Fruit fly (Drosophila melanogaster) whole organism, embryonic: Measurements from ENCODE around the gene CG44303.
A peak's percentile ranks its signal among the peaks of the same experiment; 100 is the strongest.

Experiments used
- ATbp ChIP-seq: fragments of 200-800 bp; sonication (Bioruptor generic); optimal IDR thresholded peaks from 2 replicates; lab custom pipeline; 2017; ENCODE audit warnings: missing biosample characterization, mild to moderate bottlenecking, missing genetic modification characterization, missing genetic modification reagents
- Abd-B ChIP-seq: fragments of 200-800 bp; sonication (Bioruptor generic); optimal IDR thresholded peaks from 2 replicates; lab custom pipeline; 2018; ENCODE audit warnings: missing biosample characterization, mild to moderate bottlenecking, missing genetic modification characterization, moderate library complexity
- Aef1 ChIP-seq: fragments of 200-800 bp; sonication (Bioruptor generic); IDR thresholded peaks from 3 replicates; pipeline ENCODE4 v1.3.6; 2022; ENCODE audit warnings: missing biosample characterization, missing genetic modification characterization
- BtbVII ChIP-seq: fragments of 200-800 bp; sonication (Bioruptor generic); optimal IDR thresholded peaks from 3 replicates; lab custom pipeline; 2017; ENCODE audit warnings: missing biosample characterization, mild to moderate bottlenecking, missing genetic modification characterization
- CG10267 ChIP-seq: fragments of 200-800 bp; sonication (Bioruptor generic); optimal IDR thresholded peaks from 2 replicates; lab custom pipeline; 2018; ENCODE audit warnings: missing biosample characterization, mild to moderate bottlenecking, missing genetic modification characterization, moderate library complexity
- CG10979 ChIP-seq: fragments of 200-800 bp; sonication (Bioruptor generic); optimal IDR thresholded peaks from 2 replicates; lab custom pipeline; 2018; ENCODE audit warnings: missing biosample characterization, mild to moderate bottlenecking, missing genetic modification characterization, moderate library complexity
- CG12104 ChIP-seq: fragments of 200-800 bp; sonication (Bioruptor generic); optimal IDR thresholded peaks from 3 replicates; lab custom pipeline; 2016; ENCODE audit warnings: missing biosample characterization, missing genetic modification characterization
- CG12942 ChIP-seq: fragments of 200-800 bp; sonication (Bioruptor generic); optimal IDR thresholded peaks from 3 replicates; lab custom pipeline; 2016; ENCODE audit warnings: missing biosample characterization, missing genetic modification characterization
- CG14441 ChIP-seq: fragments of 200-800 bp; sonication (Bioruptor generic); IDR thresholded peaks from 2 replicates; pipeline ENCODE4 v1.3.6; 2022; ENCODE audit warnings: missing biosample characterization, missing genetic modification characterization
- CG15514 ChIP-seq: fragments of 200-800 bp; sonication (Bioruptor generic); optimal IDR thresholded peaks from 3 replicates; lab custom pipeline; 2017; ENCODE audit warnings: missing biosample characterization, missing genetic modification characterization, mild to moderate bottlenecking, moderate library complexity, missing genetic modification reagents
- CG16863 ChIP-seq: fragments of 200-800 bp; sonication (Bioruptor generic); optimal IDR thresholded peaks from 3 replicates; lab custom pipeline; 2016; ENCODE audit warnings: missing biosample characterization, missing genetic modification characterization
- CG2875 ChIP-seq: fragments of 200-800 bp; sonication (Bioruptor generic); optimal IDR thresholded peaks from 2 replicates; lab custom pipeline; 2017; ENCODE audit warnings: missing biosample characterization, mild to moderate bottlenecking, missing genetic modification characterization, missing genetic modification reagents
- CG31441 ChIP-seq: fragments of 200-800 bp; sonication (Bioruptor generic); IDR thresholded peaks from 2 replicates; pipeline ENCODE4 v1.3.6; 2022; ENCODE audit warnings: missing biosample characterization, missing genetic modification characterization
- CG34422 ChIP-seq: fragments of 200-800 bp; sonication (Bioruptor generic); IDR thresholded peaks from 3 replicates; pipeline ENCODE4 v1.3.6; 2022; ENCODE audit warnings: missing biosample characterization, missing genetic modification characterization
- CG7839 ChIP-seq: fragments of 200-800 bp; sonication (Bioruptor generic); optimal IDR thresholded peaks from 3 replicates; lab custom pipeline; 2018; ENCODE audit warnings: missing biosample characterization, mild to moderate bottlenecking, missing genetic modification characterization, moderate library complexity
- CG9932 ChIP-seq: fragments of 200-800 bp; sonication (Bioruptor generic); IDR thresholded peaks from 2 replicates; pipeline ENCODE4 v1.3.6; 2022; ENCODE audit warnings: missing biosample characterization, missing genetic modification characterization
- Dek ChIP-seq: fragments of 200-800 bp; sonication (Bioruptor generic); optimal IDR thresholded peaks from 3 replicates; lab custom pipeline; 2019; ENCODE audit warnings: missing biosample characterization, mild to moderate bottlenecking, missing genetic modification characterization, moderate library complexity
- Drgx ChIP-seq: fragments of 200-800 bp; sonication (Bioruptor generic); IDR thresholded peaks from 2 replicates; pipeline ENCODE4 v1.3.6; 2022; ENCODE audit warnings: missing biosample characterization, missing genetic modification characterization
- HLH3B ChIP-seq: fragments of 200-800 bp; sonication (Bioruptor generic); IDR thresholded peaks from 2 replicates; pipeline ENCODE4 v1.3.6; 2022; ENCODE audit warnings: missing biosample characterization, missing genetic modification characterization
- Hr51 ChIP-seq, 2 experiments: fragments of 200-800 bp; sonication (Bioruptor generic); optimal IDR thresholded peaks; 2 replicates in 1 of 2; 3 replicates in 1 of 2; lab custom pipeline; 2016 to 2018; ENCODE audit warnings: missing biosample characterization in 2 of 2, missing genetic modification characterization in 2 of 2, mild to moderate bottlenecking in 1 of 2, moderate library complexity in 1 of 2
- Med ChIP-seq: fragments of 200-800 bp; sonication (Bioruptor generic); peaks from one replicate; lab custom pipeline; 2016; ENCODE audit warnings: missing biosample characterization, missing genetic modification characterization, mild to moderate bottlenecking, inconsistent platforms, moderate library complexity
- Meics ChIP-seq: fragments of 200-800 bp; sonication (Bioruptor generic); optimal IDR thresholded peaks from 2 replicates; lab custom pipeline; 2017; ENCODE audit warnings: missing biosample characterization, mild to moderate bottlenecking, missing genetic modification characterization
- NfI ChIP-seq: fragments of 200-800 bp; sonication (Bioruptor generic); optimal IDR thresholded peaks from 3 replicates; lab custom pipeline; 2018; ENCODE audit warnings: missing biosample characterization, mild to moderate bottlenecking, missing genetic modification characterization, moderate library complexity
- PHDP ChIP-seq: fragments of 200-800 bp; sonication (Bioruptor generic); optimal IDR thresholded peaks from 3 replicates; lab custom pipeline; 2018; ENCODE audit warnings: missing biosample characterization, mild to moderate bottlenecking, missing genetic modification characterization, moderate library complexity
- Rx ChIP-seq: fragments of 200-800 bp; sonication (Bioruptor generic); IDR thresholded peaks from 2 replicates; pipeline ENCODE4 v1.3.6; 2022; ENCODE audit warnings: missing biosample characterization, missing genetic modification characterization
- Sox102F ChIP-seq: fragments of 200-800 bp; sonication (Bioruptor generic); optimal IDR thresholded peaks from 2 replicates; lab custom pipeline; 2018; ENCODE audit warnings: missing biosample characterization, mild to moderate bottlenecking, missing genetic modification characterization, moderate library complexity
- bsh ChIP-seq, 2 experiments: fragments of 200-800 bp; sonication (Bioruptor generic); optimal IDR thresholded peaks; 2 replicates each; lab custom pipeline; 2017 to 2018; ENCODE audit warnings: mild to moderate bottlenecking in 2 of 2, missing biosample characterization in 2 of 2, missing genetic modification characterization in 2 of 2, moderate library complexity in 1 of 2
- cad ChIP-seq: fragments of >200 bp; optimal IDR thresholded peaks from 2 replicates; lab custom pipeline; 2017; ENCODE audit warnings: missing biosample characterization, missing genetic modification characterization
- ci ChIP-seq: fragments of 200-800 bp; sonication (Bioruptor generic); IDR thresholded peaks from 3 replicates; pipeline ENCODE4 v1.3.6; 2022; ENCODE audit warnings: missing biosample characterization, missing genetic modification characterization
- crc ChIP-seq: fragments of 200-800 bp; sonication (Bioruptor generic); optimal IDR thresholded peaks from 2 replicates; lab custom pipeline; 2016; ENCODE audit warnings: missing biosample characterization, missing genetic modification characterization
- crp ChIP-seq, 2 experiments: fragments of 200-800 bp; sonication (Bioruptor generic); optimal IDR thresholded peaks; 2 replicates in 1 of 2; 3 replicates in 1 of 2; lab custom pipeline; 2017; ENCODE audit warnings: missing biosample characterization in 2 of 2, missing genetic modification characterization in 2 of 2, mild to moderate bottlenecking in 1 of 2, moderate library complexity in 1 of 2
- dmrt99B ChIP-seq: fragments of 200-800 bp; sonication (Bioruptor generic); optimal IDR thresholded peaks from 2 replicates; lab custom pipeline; 2018; ENCODE audit warnings: missing biosample characterization, mild to moderate bottlenecking, missing genetic modification characterization, moderate library complexity
- exex ChIP-seq: fragments of 200-800 bp; sonication (Bioruptor generic); optimal IDR thresholded peaks from 4 replicates; lab custom pipeline; 2018; ENCODE audit warnings: missing biosample characterization, mild to moderate bottlenecking, missing genetic modification characterization, moderate library complexity
- gem ChIP-seq: fragments of 200-800 bp; sonication (Bioruptor generic); optimal IDR thresholded peaks from 2 replicates; lab custom pipeline; 2019; ENCODE audit warnings: missing biosample characterization, mild to moderate bottlenecking, missing genetic modification characterization, moderate library complexity
- hkb ChIP-seq, 2 experiments: fragments of 200-800 bp in 1 of 2; fragments of >200 bp in 1 of 2; sonication (Bioruptor generic) in 1 of 2; IDR thresholded peaks in 1 of 2; optimal IDR thresholded peaks in 1 of 2; 2 replicates each; pipeline versions ENCODE4 v1.3.6 to Lab custom; 2017 to 2022; ENCODE audit warnings: missing biosample characterization in 1 of 2, missing genetic modification characterization in 1 of 2
- kni ChIP-seq: fragments of 200-800 bp; sonication (Bioruptor generic); optimal IDR thresholded peaks from 3 replicates; lab custom pipeline; 2017; ENCODE audit warnings: mild to moderate bottlenecking, missing biosample characterization, missing genetic modification reagents, missing genetic modification characterization
- lmd ChIP-seq: fragments of 200-800 bp; sonication (Bioruptor generic); IDR thresholded peaks from 2 replicates; pipeline ENCODE4 v1.3.6; 2022; ENCODE audit warnings: missing biosample characterization, missing genetic modification characterization
- pan ChIP-seq, 4 experiments: fragments of >200 bp in 3 of 4; fragments of 200-800 bp in 1 of 4; sonication (Bioruptor generic) in 1 of 4; optimal IDR thresholded peaks in 3 of 4; IDR thresholded peaks in 1 of 4; 2 replicates each; pipeline versions ENCODE4 v1.3.6 to Lab custom; 2017 to 2022; ENCODE audit warnings: missing biosample characterization in 2 of 4, missing genetic modification characterization in 2 of 4, mixed read lengths in 1 of 4
- phol ChIP-seq: fragments of 200-800 bp; sonication (Bioruptor generic); optimal IDR thresholded peaks from 3 replicates; lab custom pipeline; 2018; ENCODE audit warnings: missing biosample characterization, mild to moderate bottlenecking, missing genetic modification characterization, moderate library complexity
- row ChIP-seq: fragments of 200-800 bp; sonication (Bioruptor generic); IDR thresholded peaks from 3 replicates; pipeline ENCODE4 v1.3.6; 2022; ENCODE audit warnings: missing biosample characterization, missing genetic modification characterization
- sim ChIP-seq: fragments of 200-800 bp; sonication (Bioruptor generic); IDR thresholded peaks from 2 replicates; pipeline ENCODE4 v1.3.6; 2022; ENCODE audit warnings: missing biosample characterization, missing genetic modification characterization
- sqz ChIP-seq: fragments of 200-800 bp; sonication (Bioruptor generic); optimal IDR thresholded peaks from 3 replicates; lab custom pipeline; 2018; ENCODE audit warnings: missing biosample characterization, mild to moderate bottlenecking, missing genetic modification characterization
- stwl ChIP-seq: fragments of 200-800 bp; sonication (Bioruptor generic); optimal IDR thresholded peaks from 3 replicates; lab custom pipeline; 2018; ENCODE audit warnings: missing biosample characterization, mild to moderate bottlenecking, missing genetic modification characterization, moderate library complexity
- unpg ChIP-seq: fragments of 200-800 bp; sonication (Bioruptor generic); optimal IDR thresholded peaks from 3 replicates; lab custom pipeline; 2018; ENCODE audit warnings: missing biosample characterization, mild to moderate bottlenecking, missing genetic modification characterization, moderate library complexity
- vvl ChIP-seq: fragments of 200-800 bp; sonication (Bioruptor generic); IDR thresholded peaks from 2 replicates; pipeline ENCODE4 v1.3.6; 2022; ENCODE audit warnings: missing biosample characterization, missing genetic modification characterization
- zf30C ChIP-seq: fragments of 200-800 bp; sonication (Bioruptor generic); optimal IDR thresholded peaks from 3 replicates; lab custom pipeline; 2018; ENCODE audit warnings: missing biosample characterization, mild to moderate bottlenecking, missing genetic modification characterization
- zfh1 ChIP-seq: fragments of 200-800 bp; sonication (Bioruptor generic); IDR thresholded peaks from 3 replicates; pipeline ENCODE4 v1.3.6; 2022; ENCODE audit warnings: missing biosample characterization, missing genetic modification characterization

Gene CG44303

dm6 chrX:6719259-6719658, 32.0 kb upstream of the CG44303 start:
- TF ChIP-seq CG14441 (GFP tag; lab: Robert Waterston, UW), result peak; percentile 48; the same call in 1 of the 2 replicates
- TF ChIP-seq NfI (GFP tag; lab: Kevin White, UChicago), result peak; percentile 19
- TF ChIP-seq Rx (GFP tag; lab: Robert Waterston, UW), result no peak
- 0 out of 2 replicates have a peak, but pooled peaks have one; percentile 12 for TF ChIP-seq lmd (GFP tag; lab: Robert Waterston, UW)
- TF ChIP-seq zfh1 (GFP tag; lab: Robert Waterston, UW), result peak; percentile 20; the same call in 1 of the 3 replicates
- peak; percentile 9 for TF ChIP-seq CG10267 (tag; lab: Kevin White, UChicago)
- peak; percentile 53 for TF ChIP-seq Drgx (GFP tag; lab: Robert Waterston, UW)
- TF ChIP-seq Sox102F (GFP tag; lab: Kevin White, UChicago), result peak; percentile 39
- peak; percentile 40; the same call in 1 of the 3 replicates for TF ChIP-seq ci (GFP tag; lab: Robert Waterston, UW)
- peak; percentile 31 for TF ChIP-seq phol (tag; lab: Kevin White, UChicago)
- TF ChIP-seq CG2875 (GFP tag; lab: Kevin White, UChicago), result no peak
- peak; percentile 12 for TF ChIP-seq Abd-B (GFP tag; lab: Kevin White, UChicago)
- peak; percentile 62 for TF ChIP-seq Med (GFP tag; lab: Kevin White, UChicago)
- peak; percentile 44; the same call in 1 of the 2 replicates for TF ChIP-seq vvl (GFP tag; lab: Robert Waterston, UW)
- peak; percentile 5 for TF ChIP-seq CG10979 (tag; lab: Kevin White, UChicago)
- TF ChIP-seq CG31441 (GFP tag; lab: Robert Waterston, UW), result peak; percentile 33; the same call in 1 of the 2 replicates
- TF ChIP-seq crc (GFP tag; lab: Kevin White, UChicago), result no peak
- TF ChIP-seq CG12942 (GFP tag; lab: Kevin White, UChicago), result no peak
- 0 out of 2 replicates have a peak, but pooled peaks have one; percentile 29 for TF ChIP-seq sim (GFP tag; lab: Robert Waterston, UW)
- peak; percentile 20 for TF ChIP-seq Dek
- TF ChIP-seq CG34422, result 0 out of 3 replicates have a peak, but pooled peaks have one; percentile 17
- TF ChIP-seq CG16863 (GFP tag; lab: Kevin White, UChicago), result no peak
- TF ChIP-seq exex, result peak; percentile 38
- TF ChIP-seq stwl, result no peak
- TF ChIP-seq ATbp (GFP tag; lab: Kevin White, UChicago), result peak; percentile 3
- TF ChIP-seq HLH3B (GFP tag; lab: Robert Waterston, UW), result 0 out of 2 replicates have a peak, but pooled peaks have one; percentile 33
- peak; percentile 10 for TF ChIP-seq unpg (GFP tag; lab: Kevin White, UChicago)
- peak; percentile 55 for TF ChIP-seq zf30C (GFP tag; lab: Kevin White, UChicago)
- TF ChIP-seq Aef1, result 0 out of 3 replicates have a peak, but pooled peaks have one; percentile 14
- no peak for TF ChIP-seq CG12104
- peak; percentile 4 for TF ChIP-seq Meics (GFP tag; lab: Kevin White, UChicago)
- TF ChIP-seq CG7839 (tag; lab: Kevin White, UChicago), result peak; percentile 42
- TF ChIP-seq gem (tag; lab: Kevin White, UChicago), result peak; percentile 55
- TF ChIP-seq hkb (optimal IDR thresholded peaks at IDR 0.05; lab: Kevin White, UChicago), result no peak
- peak; percentile 56; the same call in 1 of the 2 replicates for TF ChIP-seq hkb (GFP tag; IDR thresholded peaks at IDR 0.05; lab: Robert Waterston, UW)
- TF ChIP-seq row, result peak; percentile 28; the same call in 1 of the 3 replicates
- TF ChIP-seq Hr51 (GFP tag; optimal IDR thresholded peaks at IDR 0.05; lab: Kevin White, UChicago), result peak in 1 of 2 experiments; percentile 27
- no peak for TF ChIP-seq pan (optimal IDR thresholded peaks at IDR 0.05; lab: Kevin White, UChicago)
- TF ChIP-seq pan (GFP tag; optimal IDR thresholded peaks at IDR 0.05 in 1 of 2, IDR thresholded peaks at IDR 0.05 in 1 of 2), result peak in 1 of 2 experiments; percentile 33
- peak; percentile 32 for TF ChIP-seq dmrt99B
- TF ChIP-seq kni, result no peak
- TF ChIP-seq bsh (GFP tag; optimal IDR thresholded peaks at IDR 0.05; lab: Kevin White, UChicago), result peak in 1 of 2 experiments; percentile 57
- peak; percentile 4 for TF ChIP-seq CG15514 (GFP tag; lab: Kevin White, UChicago)
- no peak for TF ChIP-seq sqz (GFP tag; lab: Kevin White, UChicago)
- no peak for TF ChIP-seq crp (GFP tag; optimal IDR thresholded peaks at IDR 0.05; lab: Kevin White, UChicago)
- TF ChIP-seq PHDP, result peak; percentile 15
- TF ChIP-seq cad, result no peak
- TF ChIP-seq BtbVII (GFP tag; lab: Kevin White, UChicago), result peak; percentile 4
- TF ChIP-seq CG9932 (GFP tag; lab: Robert Waterston, UW), result peak; percentile 41; the same call in 1 of the 2 replicates
